Fruit fly (Drosophila melanogaster) whole organism, wandering third instar larva: Measurements from ENCODE around the gene betaTub85D.

Experiments
- Abd-B ChIP-seq: fragments of >200 bp; optimal IDR thresholded peaks from 2 replicates; lab custom pipeline; 2017; ENCODE audit warnings: missing biosample characterization, missing genetic modification characterization
- Dfd ChIP-seq: fragments of >200 bp; optimal IDR thresholded peaks from 2 replicates; lab custom pipeline; 2017; ENCODE audit warnings: missing biosample characterization, missing genetic modification characterization
- HLH106 ChIP-seq: fragments of 200-800 bp; optimal IDR thresholded peaks from 3 replicates; lab custom pipeline; 2019; ENCODE audit warnings: missing biosample characterization, mild to moderate bottlenecking, missing genetic modification characterization, moderate library complexity
- Hnf4 ChIP-seq: fragments of 200-800 bp; sonication (Bioruptor generic); optimal IDR thresholded peaks from 2 replicates; lab custom pipeline; 2016; ENCODE audit warnings: missing biosample characterization, mild to moderate bottlenecking, missing genetic modification characterization
- Mio ChIP-seq: sonication (Bioruptor generic); optimal IDR thresholded peaks from 2 replicates; lab custom pipeline; 2016; ENCODE audit warnings: missing biosample characterization, missing genetic modification characterization
- Myc ChIP-seq: fragments of >200 bp; optimal IDR thresholded peaks from 2 replicates; lab custom pipeline; 2017
- N ChIP-seq: fragments of >200 bp; optimal IDR thresholded peaks from 2 replicates; lab custom pipeline; 2018; ENCODE audit warnings: missing biosample characterization, missing external identifiers, missing genetic modification characterization
- Rel ChIP-seq, 2 experiments: fragments of 200-800 bp; sonication (Bioruptor generic) in 1 of 2; optimal IDR thresholded peaks; 2 replicates in 1 of 2; 3 replicates in 1 of 2; lab custom pipeline; 2016 to 2019; ENCODE audit warnings: mild to moderate bottlenecking in 2 of 2, missing biosample characterization in 2 of 2, missing genetic modification characterization in 2 of 2, moderate library complexity in 1 of 2
- Vsx2 ChIP-seq: fragments of 200-300, 225-300 bp; sonication (Bioruptor generic); optimal IDR thresholded peaks from 2 replicates; lab custom pipeline; 2018; ENCODE audit warnings: missing biosample characterization, missing genetic modification characterization; ENCODE audit not compliant: partially characterized antibody
- fru ChIP-seq: fragments of 200-800 bp; sonication (Bioruptor generic); optimal IDR thresholded peaks from 3 replicates; lab custom pipeline; 2016; ENCODE audit warnings: missing biosample characterization, mild to moderate bottlenecking, missing genetic modification characterization
- h ChIP-seq: fragments of 200-800 bp; sonication (Bioruptor generic); optimal IDR thresholded peaks from 3 replicates; lab custom pipeline; 2016; ENCODE audit warnings: missing biosample characterization, mild to moderate bottlenecking, missing genetic modification characterization

DNA sequence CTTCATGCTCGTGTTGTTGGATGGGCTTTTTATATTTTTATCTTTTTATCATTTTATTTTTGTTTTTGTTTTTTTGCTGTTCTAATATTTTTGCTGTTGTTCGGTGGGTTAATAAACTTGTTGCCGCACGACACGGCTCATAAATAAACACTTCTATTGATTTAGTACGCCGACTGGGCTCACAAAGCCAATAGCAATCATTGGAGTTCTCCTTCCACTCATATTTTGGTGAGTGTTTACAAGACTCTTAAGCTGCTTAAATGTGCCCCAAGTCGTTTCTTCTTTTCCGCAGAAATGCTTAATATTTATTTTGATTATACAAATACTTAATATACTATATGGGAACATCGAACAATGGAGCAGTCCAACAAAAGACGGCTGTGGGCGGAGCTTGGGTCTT, 19.9 kb downstream of the betaTub85D start:
- no peak for TF ChIP-seq Myc (lab: Kevin White, UChicago)
- no peak for TF ChIP-seq Abd-B (GFP tag; lab: Kevin White, UChicago)
- no peak for TF ChIP-seq Dfd (GFP tag; lab: Kevin White, UChicago)
- no peak for TF ChIP-seq fru (GFP tag; lab: Kevin White, UChicago)
- TF ChIP-seq Rel (GFP tag; optimal IDR thresholded peaks at IDR 0.05; lab: Kevin White, UChicago) = no peak
- no peak for TF ChIP-seq Rel (tag; optimal IDR thresholded peaks at IDR 0.05; lab: Kevin White, UChicago)
- TF ChIP-seq N (GFP tag; lab: Kevin White, UChicago) = no peak
- no peak for TF ChIP-seq Mio (GFP tag; lab: Kevin White, UChicago)
- TF ChIP-seq Hnf4 (GFP tag; lab: Kevin White, UChicago) = no peak
- TF ChIP-seq HLH106 (tag; lab: Kevin White, UChicago) = no peak
- TF ChIP-seq Vsx2 (GFP tag; lab: Kevin White, UChicago) = no peak
- TF ChIP-seq h (GFP tag; lab: Kevin White, UChicago) = no peak
